Worm (Caenorhabditis elegans) whole organism, L2 larva: ENCODE data around the gene R10E4.1.

Experiments
- ama-1 ChIP-seq: fragments of 150-350 bp; optimal IDR thresholded peaks from 2 replicates; lab custom pipeline; 2018; ENCODE audit warnings: inconsistent platforms
- blmp-1 ChIP-seq: sonication (generic microtip); optimal IDR thresholded peaks from 2 replicates; lab custom pipeline; 2017; ENCODE audit warnings: missing genetic modification characterization, mild to moderate bottlenecking, missing compliant biosample characterization, antibody characterized with exemption, moderate library complexity; ENCODE audit not compliant: insufficient read depth
- ceh-82 ChIP-seq: fragments of 150-350 bp; optimal IDR thresholded peaks from 2 replicates; lab custom pipeline; 2014; ENCODE audit warnings: missing biosample characterization, missing genetic modification characterization
- nhr-11 ChIP-seq: fragments of 150-350 bp; optimal IDR thresholded peaks from 2 replicates; lab custom pipeline; 2014; ENCODE audit warnings: missing biosample characterization, missing genetic modification characterization
- unc-39 ChIP-seq: fragments of 150-350 bp; optimal IDR thresholded peaks from 2 replicates; lab custom pipeline; 2014; ENCODE audit warnings: missing biosample characterization, missing genetic modification characterization

ce11 chrIII:4241181-4241580 lies 28.4 kb upstream of the R10E4.1 start:
- TF ChIP-seq ama-1 (no peak), unc-39 (tag; lab: Kevin White, UChicago) (no peak), ceh-82 (tag; lab: Kevin White, UChicago) (no peak), nhr-11 (tag; lab: Kevin White, UChicago) (no peak), blmp-1 (tag; lab: Kevin White, UChicago) (no peak)
